Worm (Caenorhabditis elegans) whole organism, L4/young adult: Measurements from ENCODE around the gene F44F4.10.
A peak's percentile ranks its signal among the peaks of the same experiment; 100 is the strongest.

Experiments
- W03F9.2 ChIP-seq: fragments of 150-350 bp; optimal IDR thresholded peaks from 2 replicates; lab custom pipeline; 2014; ENCODE audit warnings: missing biosample characterization, missing genetic modification characterization
- dao-5 ChIP-seq: sonication (generic microtip); optimal IDR thresholded peaks from 2 replicates; lab custom pipeline; 2016; ENCODE audit warnings: missing genotype, missing genetic modification characterization, moderate library complexity, missing compliant biosample characterization
- him-1 ChIP-seq: sonication (generic microtip); optimal IDR thresholded peaks from 2 replicates; lab custom pipeline; 2016; ENCODE audit warnings: missing genotype, missing genetic modification reagents, missing genetic modification characterization, missing compliant biosample characterization

DNA sequence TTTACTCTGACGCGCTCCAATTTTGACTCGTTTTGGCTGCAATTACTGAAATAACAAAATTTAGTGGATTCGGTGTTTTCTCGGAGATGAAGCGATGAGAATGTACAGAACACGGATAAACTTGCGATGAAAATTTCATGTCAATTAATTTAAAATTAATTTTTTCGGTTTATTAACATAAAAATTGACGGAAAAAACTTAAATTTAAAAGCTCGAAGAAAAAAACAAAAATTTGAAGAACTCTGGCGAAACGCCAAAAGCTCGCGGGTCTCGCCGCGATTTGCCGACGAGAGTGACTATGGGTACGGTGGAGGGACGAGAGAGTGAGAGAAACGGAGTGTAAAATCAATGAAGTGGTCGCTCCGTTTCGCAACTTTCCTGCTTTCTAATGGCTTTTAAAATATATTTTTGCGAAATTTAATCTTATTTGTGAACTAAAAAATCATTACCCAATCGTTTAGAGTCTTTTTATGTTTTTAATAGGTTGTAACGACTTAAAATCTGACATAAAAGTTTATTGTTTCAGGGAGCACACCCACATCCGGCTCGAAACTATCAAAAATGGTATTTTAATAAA lies 48.3 kb downstream of the F44F4.10 start, which contains the start of the genes gmps-1 and cap-2:
- peak; percentile 95 for TF ChIP-seq W03F9.2 (tag; lab: Kevin White, UChicago)
- peak; percentile 95 for TF ChIP-seq him-1 (tag; lab: Kevin White, UChicago)
- TF ChIP-seq dao-5 (tag; lab: Kevin White, UChicago) = no peak
